Comparison of ENCODE assay signal across 2 fruit fly cellular contexts in genomic region chr2L:19252410-19252809, dm6.
TF ChIP-seq lines count a peak whose summit lies in the region.

No protein-coding gene starts in this region.

TF ChIP-seq in whole organism, embryonic, 481 proteins besides CTCF, POLR2A, EP300 and RAD21 (continued from another document and continues in another):
- TF ChIP-seq btn (GFP tag; optimal IDR thresholded peaks at IDR 0.05; lab: Kevin White, UChicago): no peak
- TF ChIP-seq slou (GFP tag; optimal IDR thresholded peaks at IDR 0.05; lab: Kevin White, UChicago): no peak
- no peak for TF ChIP-seq Rx (GFP tag; IDR thresholded peaks at IDR 0.05; lab: Robert Waterston, UW)
- TF ChIP-seq inv (GFP tag; IDR thresholded peaks at IDR 0.05; lab: Robert Waterston, UW; ENCODE audit: partially characterized antibody): no peak
- TF ChIP-seq Drgx (GFP tag; IDR thresholded peaks at IDR 0.05; lab: Robert Waterston, UW): peak; percentile 76
- TF ChIP-seq cas (GFP tag; IDR thresholded peaks at IDR 0.05; lab: Robert Waterston, UW): no peak
- TF ChIP-seq CG7556 (GFP tag; optimal IDR thresholded peaks at IDR 0.05; lab: Kevin White, UChicago): peak; percentile 31
- TF ChIP-seq CG13123 (GFP tag; optimal IDR thresholded peaks at IDR 0.05; lab: Kevin White, UChicago): no peak
- TF ChIP-seq crc (GFP tag; optimal IDR thresholded peaks at IDR 0.05; lab: Kevin White, UChicago): no peak
- no peak for TF ChIP-seq hth (optimal IDR thresholded peaks at IDR 0.05; lab: Kevin White, UChicago)
- no peak for TF ChIP-seq zf30C (GFP tag; optimal IDR thresholded peaks at IDR 0.05; lab: Kevin White, UChicago)
- peak; percentile 77 for TF ChIP-seq Sox102F (GFP tag; optimal IDR thresholded peaks at IDR 0.05; lab: Kevin White, UChicago)
- TF ChIP-seq CG16779 (GFP tag; IDR thresholded peaks at IDR 0.05; lab: Robert Waterston, UW): no peak
- TF ChIP-seq Dip3 (GFP tag; optimal IDR thresholded peaks at IDR 0.05; lab: Kevin White, UChicago): no peak
- TF ChIP-seq fu2 (GFP tag; optimal IDR thresholded peaks at IDR 0.05; lab: Kevin White, UChicago): no peak
- TF ChIP-seq tin (GFP tag; optimal IDR thresholded peaks at IDR 0.05; lab: Kevin White, UChicago): peak; percentile 30
- no peak for TF ChIP-seq NK7.1 (GFP tag; optimal IDR thresholded peaks at IDR 0.05; lab: Kevin White, UChicago)
- no peak for TF ChIP-seq cwo (GFP tag; optimal IDR thresholded peaks at IDR 0.05; lab: Kevin White, UChicago)
- TF ChIP-seq usp (GFP tag; optimal IDR thresholded peaks at IDR 0.05; lab: Kevin White, UChicago): no peak
- TF ChIP-seq CG8359 (GFP tag; optimal IDR thresholded peaks at IDR 0.05; lab: Kevin White, UChicago; ENCODE audit: borderline replicate concordance): no peak
- no peak for TF ChIP-seq CG4707 (GFP tag; optimal IDR thresholded peaks at IDR 0.05; lab: Kevin White, UChicago)
- 0 out of 2 replicates have a peak, but pooled peaks have one; percentile 9 for TF ChIP-seq Oaz (GFP tag; IDR thresholded peaks at IDR 0.05; lab: Robert Waterston, UW)
- TF ChIP-seq CG30431 (GFP tag; optimal IDR thresholded peaks at IDR 0.05; lab: Kevin White, UChicago): no peak
- TF ChIP-seq zfh2 (GFP tag; optimal IDR thresholded peaks at IDR 0.05; lab: Kevin White, UChicago): no peak
- TF ChIP-seq slbo (GFP tag; IDR thresholded peaks at IDR 0.05; lab: Robert Waterston, UW): peak; percentile 49
- TF ChIP-seq Hand (GFP tag; optimal IDR thresholded peaks at IDR 0.05; lab: Kevin White, UChicago): no peak
- TF ChIP-seq Spps (tag; optimal IDR thresholded peaks at IDR 0.05; lab: Kevin White, UChicago): no peak
- TF ChIP-seq CG2129 (GFP tag; IDR thresholded peaks at IDR 0.05; lab: Robert Waterston, UW; ENCODE audit: partially characterized antibody): no peak
- TF ChIP-seq BEAF-32 (GFP tag; optimal IDR thresholded peaks at IDR 0.05; lab: Kevin White, UChicago): no peak
- no peak for TF ChIP-seq lilli (GFP tag; optimal IDR thresholded peaks at IDR 0.05; lab: Kevin White, UChicago)
- no peak for TF ChIP-seq Doc3 (GFP tag; IDR thresholded peaks at IDR 0.05; lab: Robert Waterston, UW; ENCODE audit: partially characterized antibody)
- no peak for TF ChIP-seq CG13296 (GFP tag; optimal IDR thresholded peaks at IDR 0.05; lab: Kevin White, UChicago)
- no peak for TF ChIP-seq CG10654 (GFP tag; optimal IDR thresholded peaks at IDR 0.05; lab: Kevin White, UChicago)
- no peak for TF ChIP-seq nom (GFP tag; optimal IDR thresholded peaks at IDR 0.05; lab: Kevin White, UChicago)
- no peak for TF ChIP-seq dm (GFP tag; optimal IDR thresholded peaks at IDR 0.05; lab: Kevin White, UChicago)
- TF ChIP-seq Vsx1 (GFP tag; optimal IDR thresholded peaks at IDR 0.05; lab: Kevin White, UChicago): no peak
- peak; percentile 46; the same call in 1 of the 2 replicates for TF ChIP-seq sob (GFP tag; IDR thresholded peaks at IDR 0.05; lab: Robert Waterston, UW)
- TF ChIP-seq CG17829 (tag; optimal IDR thresholded peaks at IDR 0.05; lab: Kevin White, UChicago): no peak
- no peak for TF ChIP-seq her (GFP tag; optimal IDR thresholded peaks at IDR 0.05; lab: Kevin White, UChicago)
- TF ChIP-seq chn (GFP tag; optimal IDR thresholded peaks at IDR 0.05; lab: Kevin White, UChicago): no peak
- no peak for TF ChIP-seq Atf3 (GFP tag; optimal IDR thresholded peaks at IDR 0.05; lab: Kevin White, UChicago)
- TF ChIP-seq tup (GFP tag; optimal IDR thresholded peaks at IDR 0.05; lab: Kevin White, UChicago): no peak
- TF ChIP-seq CG15696 (tag; optimal IDR thresholded peaks at IDR 0.05; lab: Kevin White, UChicago): no peak
- TF ChIP-seq CHES-1-like (GFP tag; optimal IDR thresholded peaks at IDR 0.05; lab: Kevin White, UChicago): no peak
- TF ChIP-seq wor (GFP tag; IDR thresholded peaks at IDR 0.05; lab: Robert Waterston, UW): peak; percentile 53
- no peak for TF ChIP-seq ara (GFP tag; IDR thresholded peaks at IDR 0.05; lab: Robert Waterston, UW)
- TF ChIP-seq eyg (GFP tag; optimal IDR thresholded peaks at IDR 0.05; lab: Kevin White, UChicago): no peak
- TF ChIP-seq dysf (GFP tag; IDR thresholded peaks at IDR 0.05; lab: Robert Waterston, UW): peak; percentile 53; the same call in 1 of the 3 replicates
- no peak for TF ChIP-seq Dll (GFP tag; IDR thresholded peaks at IDR 0.05; lab: Robert Waterston, UW; ENCODE audit: partially characterized antibody)
- no peak for TF ChIP-seq HLHmδ (GFP tag; optimal IDR thresholded peaks at IDR 0.05; lab: Kevin White, UChicago)
- TF ChIP-seq TFAM (GFP tag; optimal IDR thresholded peaks at IDR 0.05; lab: Kevin White, UChicago): no peak
- TF ChIP-seq CG14050 (GFP tag; IDR thresholded peaks at IDR 0.05; lab: Robert Waterston, UW): peak; percentile 23; the same call in 1 of the 3 replicates
- TF ChIP-seq pzg (GFP tag; optimal IDR thresholded peaks at IDR 0.05; lab: Kevin White, UChicago): no peak
- no peak for TF ChIP-seq toy (GFP tag; IDR thresholded peaks at IDR 0.05; lab: Robert Waterston, UW)
- no peak for TF ChIP-seq tll (GFP tag; optimal IDR thresholded peaks at IDR 0.05; lab: Kevin White, UChicago)
- peak; percentile 17 for TF ChIP-seq jing (GFP tag; optimal IDR thresholded peaks at IDR 0.05; lab: Kevin White, UChicago)
- no peak for TF ChIP-seq CG33557 (GFP tag; optimal IDR thresholded peaks at IDR 0.05; lab: Kevin White, UChicago)
- no peak for TF ChIP-seq CG15479 (GFP tag; optimal IDR thresholded peaks at IDR 0.05; lab: Kevin White, UChicago)
- peak; percentile 3 for TF ChIP-seq CG12659 (GFP tag; optimal IDR thresholded peaks at IDR 0.05; lab: Kevin White, UChicago)
- no peak for TF ChIP-seq CG10462 (GFP tag; optimal IDR thresholded peaks at IDR 0.05; lab: Kevin White, UChicago)
- TF ChIP-seq stc (GFP tag; IDR thresholded peaks at IDR 0.05; lab: Robert Waterston, UW): peak; percentile 58
- peak; percentile 5 for TF ChIP-seq CG9727 (GFP tag; optimal IDR thresholded peaks at IDR 0.05; lab: Kevin White, UChicago)
- TF ChIP-seq emc (GFP tag; optimal IDR thresholded peaks at IDR 0.05; lab: Kevin White, UChicago): no peak
- no peak for TF ChIP-seq CG31365 (tag; optimal IDR thresholded peaks at IDR 0.05; lab: Kevin White, UChicago)
- TF ChIP-seq HHEX (GFP tag; optimal IDR thresholded peaks at IDR 0.05; lab: Kevin White, UChicago): no peak
- no peak for TF ChIP-seq HmgZ (tag; optimal IDR thresholded peaks at IDR 0.05; lab: Kevin White, UChicago)
- no peak for TF ChIP-seq nerfin-1 (tag; optimal IDR thresholded peaks at IDR 0.05; lab: Kevin White, UChicago)
- no peak for TF ChIP-seq CG12236 (GFP tag; optimal IDR thresholded peaks at IDR 0.05; lab: Kevin White, UChicago)

TF ChIP-seq in whole organism, prepupa, 60 proteins besides CTCF, POLR2A, EP300 and RAD21 (continued from another document):
- TF ChIP-seq CG6276 (GFP tag; optimal IDR thresholded peaks at IDR 0.05; lab: Kevin White, UChicago) (peak; percentile 50), CG8319 (GFP tag; optimal IDR thresholded peaks at IDR 0.05; lab: Kevin White, UChicago) (no peak), CG8119 (GFP tag; IDR thresholded peaks at IDR 0.05; lab: Robert Waterston, UW) (peak; percentile 84), achi (GFP tag; optimal IDR thresholded peaks at IDR 0.05; lab: Kevin White, UChicago) (peak; percentile 51), lz (GFP tag; optimal IDR thresholded peaks at IDR 0.05; lab: Kevin White, UChicago) (peak; percentile 31), CG15336 (GFP tag; IDR thresholded peaks at IDR 0.05; lab: Robert Waterston, UW) (peak; percentile 88), Lpt (GFP tag; optimal IDR thresholded peaks at IDR 0.05; lab: Kevin White, UChicago) (peak; percentile 61), Eip78C (GFP tag; lab: Kevin White, UChicago) (peak; percentile 59), Hr38 (GFP tag; optimal IDR thresholded peaks at IDR 0.05; lab: Kevin White, UChicago) (no peak), Gug (GFP tag; IDR thresholded peaks at IDR 0.05; lab: Robert Waterston, UW) (peak; percentile 56), CG10669 (GFP tag; optimal IDR thresholded peaks at IDR 0.05; lab: Kevin White, UChicago) (peak; percentile 7), CG3032 (tag; optimal IDR thresholded peaks at IDR 0.05; lab: Kevin White, UChicago) (peak; percentile 11), Sox14 (GFP tag; optimal IDR thresholded peaks at IDR 0.05; lab: Kevin White, UChicago) (peak; percentile 26), cyc (GFP tag; optimal IDR thresholded peaks at IDR 0.05; lab: Kevin White, UChicago) (peak; percentile 4), Hr4 (GFP tag; optimal IDR thresholded peaks at IDR 0.05; lab: Kevin White, UChicago) (peak; percentile 80), CG31627 (GFP tag; optimal IDR thresholded peaks at IDR 0.05; lab: Kevin White, UChicago) (peak; percentile 18), ss (GFP tag; optimal IDR thresholded peaks at IDR 0.05; lab: Kevin White, UChicago) (no peak), CG32006 (GFP tag; optimal IDR thresholded peaks at IDR 0.05; lab: Kevin White, UChicago) (peak; percentile 75), salr (GFP tag; optimal IDR thresholded peaks at IDR 0.05; lab: Kevin White, UChicago) (peak in 1 of 2 experiments; percentile 46), CG6792 (GFP tag; optimal IDR thresholded peaks at IDR 0.05; lab: Kevin White, UChicago) (peak; percentile 6), Blimp-1 (GFP tag; optimal IDR thresholded peaks at IDR 0.05; lab: Kevin White, UChicago) (no peak), Ets96B (tag; optimal IDR thresholded peaks at IDR 0.05; lab: Kevin White, UChicago) (peak; percentile 37), fkh (GFP tag; optimal IDR thresholded peaks at IDR 0.05; lab: Kevin White, UChicago) (no peak), CG7368 (GFP tag; optimal IDR thresholded peaks at IDR 0.05; lab: Kevin White, UChicago) (peak; percentile 42), pdm3 (GFP tag; optimal IDR thresholded peaks at IDR 0.05; lab: Kevin White, UChicago) (peak; percentile 65), dac (GFP tag; optimal IDR thresholded peaks at IDR 0.05; lab: Kevin White, UChicago) (peak; percentile 23), fd85E (GFP tag; optimal IDR thresholded peaks at IDR 0.05; lab: Kevin White, UChicago) (no peak), CG11902 (GFP tag; optimal IDR thresholded peaks at IDR 0.05; lab: Kevin White, UChicago) (peak; percentile 15), spab (GFP tag; optimal IDR thresholded peaks at IDR 0.05; lab: Kevin White, UChicago) (no peak), OdsH (GFP tag; optimal IDR thresholded peaks at IDR 0.05; lab: Kevin White, UChicago) (peak; percentile 58)
